Worm (Caenorhabditis elegans): ENCODE results near the gene frpr-9.

ce11 chrV:11030675-11031074, 38.8 kb downstream of the frpr-9 start:
- TF ChIP-seq nhr-76 (tag; optimal IDR thresholded peaks at IDR 0.05) = no peak
- TF ChIP-seq mab-5 (tag; optimal IDR thresholded peaks at IDR 0.05) = no peak
- TF ChIP-seq ceh-39 (tag; optimal IDR thresholded peaks at IDR 0.05) = no peak
- no peak for TF ChIP-seq lsy-2 (tag; optimal IDR thresholded peaks at IDR 0.05)
- TF ChIP-seq elt-3 (tag; optimal IDR thresholded peaks at IDR 0.05) = no peak
- no peak for TF ChIP-seq mls-2 (tag; optimal IDR thresholded peaks at IDR 0.05)

All from whole organism, mixed stage, embryonic.